Worm (Caenorhabditis elegans): ENCODE data around the gene sri-73.

ce11 chrV:568105-568504 lies 2.2 kb upstream of the sri-73 start, which contains the start of gene sri-72:
- no peak for TF ChIP-seq ceh-18 (tag; optimal IDR thresholded peaks at IDR 0.05)
- no peak for TF ChIP-seq sdc-2 (tag; optimal IDR thresholded peaks at IDR 0.05)
- TF ChIP-seq ttx-3 (tag; optimal IDR thresholded peaks at IDR 0.05): no peak
- TF ChIP-seq nhr-11 (tag; optimal IDR thresholded peaks at IDR 0.05): no peak
- no peak for TF ChIP-seq lin-11 (tag; optimal IDR thresholded peaks at IDR 0.05)
- TF ChIP-seq unc-3 (GFP tag; conservative IDR thresholded peaks at IDR 0.05): no peak
- TF ChIP-seq unc-3 (tag; optimal IDR thresholded peaks at IDR 0.05): no peak
- no peak for TF ChIP-seq pqm-1 (tag; optimal IDR thresholded peaks at IDR 0.05)
